Worm (Caenorhabditis elegans): Measurements from ENCODE around the gene T12B3.2.

T12B3.2 gene

DNA sequence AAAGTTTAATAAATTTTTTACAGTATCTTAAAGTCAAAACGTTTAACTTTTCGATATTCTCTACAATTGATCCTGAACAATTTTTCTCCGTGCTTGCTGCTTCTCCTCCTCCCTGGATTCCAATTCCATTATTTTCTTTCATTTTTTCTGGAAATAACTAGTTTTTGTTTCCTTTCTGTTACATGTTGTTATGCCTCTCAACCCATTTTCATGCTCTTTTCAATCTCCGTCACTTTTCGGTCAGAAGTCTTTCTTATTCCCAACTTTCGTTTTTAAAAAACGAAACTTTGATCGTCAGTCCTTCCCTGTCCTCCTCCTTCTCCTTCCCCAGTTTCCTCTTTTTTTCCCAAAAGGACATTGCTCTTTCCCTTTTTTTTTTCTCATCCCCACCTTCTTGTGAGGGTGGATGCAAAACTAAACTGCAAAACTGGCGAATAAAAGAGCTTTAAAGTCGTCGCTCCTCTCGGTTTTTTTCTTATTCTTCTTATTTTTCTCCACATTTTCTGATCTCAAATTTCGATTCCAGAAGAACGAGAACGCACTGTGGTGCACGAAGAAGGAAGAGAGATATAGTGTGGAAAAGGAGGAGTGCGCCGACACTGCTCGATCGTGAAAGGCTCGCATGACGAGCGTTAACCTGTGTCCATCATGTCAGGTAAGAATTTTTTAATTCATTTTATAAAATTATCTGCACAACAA lies 28.5 kb downstream of the T12B3.2 start, which contains the start of the genes C48A7.16 and egl-19:
TSS of gene C48A7.16 (plus strand) at position 544 of the 699 bp plus-strand sequence.
TSS of gene egl-19 (plus strand) at position 649 of the 699 bp plus-strand sequence.
- TF ChIP-seq gmeb-1 (tag; optimal IDR thresholded peaks at IDR 0.05) (no peak), unc-39 (tag; optimal IDR thresholded peaks at IDR 0.05) (no peak), mbf-1 (tag; optimal IDR thresholded peaks at IDR 0.05) (no peak), nhr-21 (tag; optimal IDR thresholded peaks at IDR 0.05) (no peak), ama-1 (optimal IDR thresholded peaks at IDR 0.05) (no peak), ZK546.5 (tag; optimal IDR thresholded peaks at IDR 0.05) (no peak), nhr-12 (tag; optimal IDR thresholded peaks at IDR 0.05) (no peak), nhr-237 (tag; optimal IDR thresholded peaks at IDR 0.05) (no peak), unc-55 (GFP tag; optimal IDR thresholded peaks at IDR 0.05) (no peak), nhr-11 (tag; optimal IDR thresholded peaks at IDR 0.05) (no peak), zag-1 (tag; optimal IDR thresholded peaks at IDR 0.05) (no peak), Y55F3AM.14 (GFP tag; optimal IDR thresholded peaks at IDR 0.05) (no peak), fos-1 (tag; optimal IDR thresholded peaks at IDR 0.05) (no peak), ceh-82 (tag; optimal IDR thresholded peaks at IDR 0.05) (no peak), elt-3 (tag; optimal IDR thresholded peaks at IDR 0.05) (no peak)

DNA sequence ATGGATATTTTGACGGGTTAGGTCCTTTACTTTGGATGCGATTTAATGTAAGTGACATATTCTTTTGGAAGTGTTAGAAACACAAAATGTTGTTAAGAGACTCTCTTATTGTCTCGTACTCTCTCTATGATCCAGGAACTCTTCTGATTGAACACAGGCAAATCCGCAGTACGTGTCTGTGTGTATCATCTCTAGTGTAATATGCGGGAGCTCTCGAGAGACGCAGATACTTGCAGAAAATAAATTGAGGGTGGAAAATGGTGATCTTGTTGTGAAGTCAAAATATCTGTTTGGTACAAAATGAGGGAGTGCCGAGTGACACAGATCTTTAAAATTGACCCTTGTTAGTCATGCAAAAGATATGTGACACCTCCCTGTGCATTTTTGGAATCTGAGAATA lies 30.1 kb downstream of the T12B3.2 start:
- no peak for TF ChIP-seq egl-27 (tag; optimal IDR thresholded peaks at IDR 0.05)
- TF ChIP-seq fos-1 (tag; optimal IDR thresholded peaks at IDR 0.05) = no peak
- TF ChIP-seq unc-39 (tag; optimal IDR thresholded peaks at IDR 0.05) = no peak
- no peak for TF ChIP-seq F13H6.1 (tag; optimal IDR thresholded peaks at IDR 0.05)
- no peak for TF ChIP-seq nhr-237 (tag; optimal IDR thresholded peaks at IDR 0.05)
- TF ChIP-seq crh-2 (tag; optimal IDR thresholded peaks at IDR 0.05) = no peak
- no peak for TF ChIP-seq lin-13 (GFP tag; optimal IDR thresholded peaks at IDR 0.05)

DNA sequence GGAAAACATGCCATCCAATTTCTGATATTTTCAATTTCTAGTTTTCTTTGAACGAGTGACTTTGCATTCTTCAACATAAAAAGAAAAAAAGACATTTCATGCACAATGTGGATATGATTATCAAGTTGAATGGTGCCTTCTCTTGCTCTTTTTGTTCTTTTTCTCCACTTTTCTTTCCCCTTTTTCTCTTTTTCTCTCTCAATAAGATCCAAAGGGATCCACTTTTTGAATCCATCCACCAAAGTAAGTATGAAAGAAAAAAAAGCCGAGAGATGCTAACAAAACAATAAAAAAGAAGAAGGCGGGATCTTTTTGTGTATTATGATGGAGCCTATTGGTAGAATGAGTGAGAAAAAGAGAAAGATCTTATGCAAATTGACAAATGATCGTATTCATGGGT lies 30.7 kb downstream of the T12B3.2 start:
- TF ChIP-seq snpc-4 (tag; optimal IDR thresholded peaks at IDR 0.05) = no peak
- TF ChIP-seq elt-1 (tag; optimal IDR thresholded peaks at IDR 0.05) = no peak
- no peak for TF ChIP-seq nhr-6 (tag; optimal IDR thresholded peaks at IDR 0.05)
- no peak for TF ChIP-seq mbf-1 (tag; optimal IDR thresholded peaks at IDR 0.05)
- no peak for TF ChIP-seq peb-1 (tag; optimal IDR thresholded peaks at IDR 0.05)
- no peak for TF ChIP-seq nhr-12 (tag; optimal IDR thresholded peaks at IDR 0.05)
- no peak for TF ChIP-seq mab-5 (tag; optimal IDR thresholded peaks at IDR 0.05)
- TF ChIP-seq ztf-1 (GFP tag; conservative IDR thresholded peaks at IDR 0.05) = no peak
- TF ChIP-seq lin-39 (tag; optimal IDR thresholded peaks at IDR 0.05) = no peak
- TF ChIP-seq fos-1 (tag; optimal IDR thresholded peaks at IDR 0.05) = no peak
- TF ChIP-seq nhr-237 (tag; optimal IDR thresholded peaks at IDR 0.05) = no peak
- TF ChIP-seq lsy-2 (tag; optimal IDR thresholded peaks at IDR 0.05) = no peak
- TF ChIP-seq unc-39 (tag; optimal IDR thresholded peaks at IDR 0.05) = no peak
- TF ChIP-seq blmp-1 (tag; optimal IDR thresholded peaks at IDR 0.05; ENCODE audit: insufficient read depth) = no peak
- TF ChIP-seq C34F6.9 (tag; optimal IDR thresholded peaks at IDR 0.05) = no peak
- TF ChIP-seq R02D3.7 (tag; optimal IDR thresholded peaks at IDR 0.05) = no peak
- no peak for TF ChIP-seq nhr-11 (tag; optimal IDR thresholded peaks at IDR 0.05)
- no peak for TF ChIP-seq ceh-16 (tag; optimal IDR thresholded peaks at IDR 0.05)
- TF ChIP-seq sma-3 (GFP tag; optimal IDR thresholded peaks at IDR 0.05) = no peak
- no peak for TF ChIP-seq elt-3 (tag; optimal IDR thresholded peaks at IDR 0.05)

DNA sequence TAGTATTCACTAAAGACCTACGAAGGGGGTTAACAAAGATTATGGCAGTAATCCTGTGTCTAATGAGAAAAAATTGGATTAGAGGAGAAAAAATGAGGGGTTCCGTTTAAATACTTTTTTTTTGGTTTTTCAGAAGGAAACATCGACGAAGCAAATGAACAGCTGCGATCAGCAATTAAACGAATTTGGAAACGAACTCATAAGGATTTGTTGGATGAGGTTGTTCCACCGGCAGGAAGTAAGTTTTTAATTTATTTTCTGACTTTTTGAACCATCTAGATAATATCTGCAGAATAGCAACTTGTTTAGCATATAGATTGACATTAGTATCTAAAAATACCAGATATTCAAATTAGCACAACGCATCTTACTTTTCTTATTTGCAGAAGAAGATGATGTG lies 37.0 kb downstream of the T12B3.2 start:
- TF ChIP-seq peb-1 (tag; optimal IDR thresholded peaks at IDR 0.05) = no peak
- TF ChIP-seq nhr-21 (tag; optimal IDR thresholded peaks at IDR 0.05) = no peak
- TF ChIP-seq nhr-12 (tag; optimal IDR thresholded peaks at IDR 0.05) = no peak
- no peak for TF ChIP-seq zag-1 (tag; optimal IDR thresholded peaks at IDR 0.05)
- TF ChIP-seq nhr-129 (tag; optimal IDR thresholded peaks at IDR 0.05) = no peak
- TF ChIP-seq ceh-16 (tag; optimal IDR thresholded peaks at IDR 0.05) = no peak
- no peak for TF ChIP-seq lin-39 (tag; optimal IDR thresholded peaks at IDR 0.05)
- no peak for TF ChIP-seq ztf-11 (tag; optimal IDR thresholded peaks at IDR 0.05)
- TF ChIP-seq F13H6.1 (tag; optimal IDR thresholded peaks at IDR 0.05) = no peak
- TF ChIP-seq unc-62 (GFP tag; optimal IDR thresholded peaks at IDR 0.05) = no peak
- TF ChIP-seq nhr-25 (tag; optimal IDR thresholded peaks at IDR 0.05) = no peak
- no peak for TF ChIP-seq lsy-2 (tag; optimal IDR thresholded peaks at IDR 0.05)
- no peak for TF ChIP-seq egl-27 (tag; optimal IDR thresholded peaks at IDR 0.05)
- TF ChIP-seq unc-39 (tag; optimal IDR thresholded peaks at IDR 0.05) = no peak
- TF ChIP-seq R02D3.7 (tag; optimal IDR thresholded peaks at IDR 0.05) = no peak
- TF ChIP-seq lin-11 (tag; optimal IDR thresholded peaks at IDR 0.05) = no peak

Data from whole organism, L2 larva.